Fruit fly (Drosophila melanogaster): Measurements from ENCODE around the gene Fer2.

Fer2 gene

DNA sequence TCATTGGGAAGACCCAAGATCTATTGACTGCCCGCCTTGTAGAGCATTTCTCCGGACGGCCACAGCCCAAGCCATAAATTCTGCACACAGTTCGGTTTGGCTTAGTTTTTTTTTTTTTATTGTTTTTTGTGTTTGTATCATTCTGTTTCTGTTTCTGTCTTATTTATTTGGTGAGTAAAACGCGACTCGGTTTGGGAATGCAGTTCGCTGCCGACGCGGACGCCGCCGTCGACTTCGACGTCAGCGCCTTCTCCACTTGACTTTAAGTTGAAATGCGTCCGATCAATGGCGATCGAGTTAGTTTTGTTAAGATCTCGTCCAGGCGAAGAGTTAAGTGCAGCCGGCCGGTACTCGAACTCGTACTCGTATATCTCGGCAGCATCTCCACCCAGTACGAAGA, 35.3 kb downstream of the Fer2 start, which contains the start of gene Sb:
Gene Sb (plus strand): TSS at position 301 of the 400 bp plus-strand sequence.
- TF ChIP-seq CG12768 (GFP tag; optimal IDR thresholded peaks at IDR 0.05): no peak
- TF ChIP-seq pad (GFP tag; optimal IDR thresholded peaks at IDR 0.05): no peak
- TF ChIP-seq Clk (GFP tag; optimal IDR thresholded peaks at IDR 0.05): no peak
- no peak for TF ChIP-seq cnc (optimal IDR thresholded peaks at IDR 0.05)
- no peak for TF ChIP-seq CG11617 (GFP tag; optimal IDR thresholded peaks at IDR 0.05)
- TF ChIP-seq Mnt (GFP tag; optimal IDR thresholded peaks at IDR 0.05): no peak

DNA sequence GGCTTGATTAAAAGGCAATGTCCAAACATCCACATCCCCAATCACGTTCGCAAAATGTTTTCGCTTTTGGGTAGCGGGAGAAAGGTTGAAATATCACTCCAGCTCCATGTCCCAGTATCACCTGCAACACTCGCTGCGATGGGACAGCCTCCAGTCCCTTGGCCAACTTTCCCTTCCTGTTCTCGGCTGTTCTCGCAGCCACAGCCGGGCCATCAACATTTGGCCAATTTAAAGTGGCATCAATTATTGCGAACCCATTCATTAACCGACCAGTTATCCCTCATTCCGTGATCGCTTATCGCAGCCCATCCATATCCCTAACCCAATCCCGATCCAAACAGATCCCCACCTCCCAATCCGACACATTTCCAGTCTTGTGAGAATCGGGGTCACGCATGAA, 38.0 kb downstream of the Fer2 start:
- TF ChIP-seq cic (GFP tag; optimal IDR thresholded peaks at IDR 0.05): no peak
- no peak for TF ChIP-seq Crg-1 (GFP tag; optimal IDR thresholded peaks at IDR 0.05)
- no peak for TF ChIP-seq CG1620 (GFP tag; optimal IDR thresholded peaks at IDR 0.05)
- TF ChIP-seq CG11617 (GFP tag; optimal IDR thresholded peaks at IDR 0.05): no peak
- no peak for TF ChIP-seq pad (GFP tag; optimal IDR thresholded peaks at IDR 0.05)
- TF ChIP-seq CG5204 (GFP tag; optimal IDR thresholded peaks at IDR 0.05): no peak

DNA sequence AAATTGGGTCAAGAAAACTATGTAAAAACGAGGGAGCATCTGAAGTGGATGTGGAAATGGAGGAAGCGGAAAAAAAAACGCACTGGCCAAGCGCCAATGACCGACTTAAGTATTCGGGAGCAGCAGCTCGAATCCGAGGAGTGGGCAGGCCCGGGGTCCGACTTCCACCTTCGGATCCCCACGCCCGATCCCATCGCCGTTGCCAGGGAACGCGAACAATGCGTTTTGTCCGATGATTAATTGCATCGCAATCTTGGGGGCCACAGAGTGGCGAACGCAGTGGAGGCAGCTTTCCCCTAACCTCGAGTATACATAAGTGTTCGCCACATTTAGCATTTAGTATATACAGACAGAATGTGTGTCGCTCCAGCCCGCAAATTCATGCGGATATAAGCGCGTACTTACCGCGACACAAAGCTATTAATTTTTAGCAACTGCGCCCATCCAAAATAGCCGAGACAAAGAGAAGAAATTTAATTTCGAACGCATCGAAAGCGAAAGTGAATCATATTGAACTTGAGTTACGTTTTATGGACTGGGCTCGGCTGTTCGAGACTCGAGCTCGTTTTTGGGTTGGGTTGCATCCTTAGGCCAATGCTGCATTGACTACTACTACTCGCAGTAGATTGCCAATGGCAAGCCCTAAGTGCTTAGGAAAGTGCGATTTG, 45.2 kb downstream of the Fer2 start:
- TF ChIP-seq pad (GFP tag; optimal IDR thresholded peaks at IDR 0.05) (no peak), CG11617 (GFP tag; optimal IDR thresholded peaks at IDR 0.05) (no peak), bab1 (GFP tag; optimal IDR thresholded peaks at IDR 0.05) (no peak), kay (GFP tag; ENCODE audit: borderline replicate concordance) (peak; percentile 22), CG33017 (tag; optimal IDR thresholded peaks at IDR 0.05) (no peak), Mnt (GFP tag; optimal IDR thresholded peaks at IDR 0.05) (no peak)
